Worm (Caenorhabditis elegans) whole organism, mixed stage, embryonic: Measurements from ENCODE around the gene F42A10.9.

ENCODE experiments used
- M03D4.4 ChIP-seq: sonication (generic microtip); optimal IDR thresholded peaks from 2 replicates; lab custom pipeline; 2017; ENCODE audit warnings: mild to moderate bottlenecking, missing genetic modification characterization, missing compliant biosample characterization
- blmp-1 ChIP-seq: fragments of 150-350 bp; optimal IDR thresholded peaks from 2 replicates; lab custom pipeline; 2014; ENCODE audit warnings: missing biosample characterization, missing genetic modification characterization
- ceh-39 ChIP-seq: fragments of 150-350 bp; optimal IDR thresholded peaks from 2 replicates; lab custom pipeline; 2014; ENCODE audit warnings: missing biosample characterization, missing genetic modification characterization
- ceh-83 ChIP-seq: fragments of 200-800 bp; sonication (Bioruptor generic); optimal IDR thresholded peaks from 2 replicates; lab custom pipeline; 2018; ENCODE audit warnings: mild to moderate bottlenecking, missing genetic modification characterization, missing compliant biosample characterization
- ces-1 ChIP-seq: fragments of 150-350 bp; optimal IDR thresholded peaks from 2 replicates; lab custom pipeline; 2014; ENCODE audit warnings: missing biosample characterization, missing genetic modification reagents, missing genetic modification characterization
- cnd-1 ChIP-seq: fragments of 200-800 bp; sonication (Bioruptor generic); optimal IDR thresholded peaks from 2 replicates; lab custom pipeline; 2018; ENCODE audit warnings: mild to moderate bottlenecking, missing genetic modification characterization, missing compliant biosample characterization
- elt-1 ChIP-seq: sonication (generic microtip); optimal IDR thresholded peaks from 2 replicates; lab custom pipeline; 2017; ENCODE audit warnings: missing genetic modification characterization, mild to moderate bottlenecking, missing compliant biosample characterization, antibody characterized with exemption, moderate library complexity, borderline replicate concordance; ENCODE audit not compliant: insufficient read depth
- flh-1 ChIP-seq: fragments of 200-800 bp; sonication (Bioruptor generic); optimal IDR thresholded peaks from 2 replicates; lab custom pipeline; 2018; ENCODE audit warnings: mild to moderate bottlenecking, missing genetic modification characterization, moderate library complexity, missing compliant biosample characterization
- hlh-1 ChIP-seq: fragments of 150-350 bp; optimal IDR thresholded peaks from 2 replicates; lab custom pipeline; 2014; ENCODE audit warnings: missing biosample characterization, missing genetic modification reagents, missing genetic modification characterization
- lin-13 ChIP-seq: fragments of 150-350 bp; optimal IDR thresholded peaks from 2 replicates; lab custom pipeline; 2014; ENCODE audit warnings: missing biosample characterization, missing genetic modification characterization
- lin-32 ChIP-seq: fragments of 200-800 bp; sonication (Bioruptor generic); optimal IDR thresholded peaks from 2 replicates; lab custom pipeline; 2018; ENCODE audit warnings: mild to moderate bottlenecking, missing genetic modification characterization, missing compliant biosample characterization
- lsy-2 ChIP-seq: fragments of 150-350 bp; optimal IDR thresholded peaks from 2 replicates; lab custom pipeline; 2014; ENCODE audit warnings: missing biosample characterization, missing genetic modification characterization
- mab-5 ChIP-seq: fragments of 150-350 bp; optimal IDR thresholded peaks from 2 replicates; lab custom pipeline; 2014; ENCODE audit warnings: missing biosample characterization, missing genetic modification characterization
- mep-1 ChIP-seq: fragments of 150-350 bp; optimal IDR thresholded peaks from 2 replicates; lab custom pipeline; 2017; ENCODE audit warnings: missing biosample characterization, missing genetic modification reagents, missing genetic modification characterization, inconsistent platforms
- mls-2 ChIP-seq: sonication (generic microtip); optimal IDR thresholded peaks from 2 replicates; lab custom pipeline; 2016; ENCODE audit warnings: mild to moderate bottlenecking, missing genetic modification characterization, moderate library complexity, missing compliant biosample characterization
- nhr-12 ChIP-seq: fragments of 150-350 bp; optimal IDR thresholded peaks from 2 replicates; lab custom pipeline; 2014; ENCODE audit warnings: missing biosample characterization, missing genetic modification characterization
- nhr-2 ChIP-seq: fragments of 150-350 bp; optimal IDR thresholded peaks from 2 replicates; lab custom pipeline; 2014; ENCODE audit warnings: missing biosample characterization, missing genetic modification characterization
- nhr-28 ChIP-seq: fragments of 150-350 bp; optimal IDR thresholded peaks from 2 replicates; lab custom pipeline; 2014; ENCODE audit warnings: missing biosample characterization, missing genetic modification characterization
- nhr-76 ChIP-seq: sonication (generic microtip); optimal IDR thresholded peaks from 2 replicates; lab custom pipeline; 2017; ENCODE audit warnings: missing biosample characterization, missing genetic modification characterization
- sem-2 ChIP-seq: fragments of 200-800 bp; sonication (Bioruptor generic); optimal IDR thresholded peaks from 2 replicates; lab custom pipeline; 2018; ENCODE audit warnings: mild to moderate bottlenecking, missing genetic modification characterization, missing compliant biosample characterization
- sptf-1 ChIP-seq: sonication (generic microtip); optimal IDR thresholded peaks from 2 replicates; lab custom pipeline; 2017; ENCODE audit warnings: mild to moderate bottlenecking, missing genetic modification characterization, moderate library complexity, missing compliant biosample characterization
- tbx-8 ChIP-seq: fragments of 200-800 bp; sonication (Bioruptor generic); optimal IDR thresholded peaks from 2 replicates; lab custom pipeline; 2018; ENCODE audit warnings: mild to moderate bottlenecking, missing genetic modification characterization, moderate library complexity, missing compliant biosample characterization
- unc-39 ChIP-seq: fragments of 150-350 bp; optimal IDR thresholded peaks from 2 replicates; lab custom pipeline; 2014; ENCODE audit warnings: missing biosample characterization, missing genetic modification characterization
- unc-62 ChIP-seq: fragments of 150-350 bp; optimal IDR thresholded peaks from 2 replicates; lab custom pipeline; 2014; ENCODE audit warnings: missing biosample characterization, missing genetic modification reagents, missing genetic modification characterization

Gene F42A10.9

DNA sequence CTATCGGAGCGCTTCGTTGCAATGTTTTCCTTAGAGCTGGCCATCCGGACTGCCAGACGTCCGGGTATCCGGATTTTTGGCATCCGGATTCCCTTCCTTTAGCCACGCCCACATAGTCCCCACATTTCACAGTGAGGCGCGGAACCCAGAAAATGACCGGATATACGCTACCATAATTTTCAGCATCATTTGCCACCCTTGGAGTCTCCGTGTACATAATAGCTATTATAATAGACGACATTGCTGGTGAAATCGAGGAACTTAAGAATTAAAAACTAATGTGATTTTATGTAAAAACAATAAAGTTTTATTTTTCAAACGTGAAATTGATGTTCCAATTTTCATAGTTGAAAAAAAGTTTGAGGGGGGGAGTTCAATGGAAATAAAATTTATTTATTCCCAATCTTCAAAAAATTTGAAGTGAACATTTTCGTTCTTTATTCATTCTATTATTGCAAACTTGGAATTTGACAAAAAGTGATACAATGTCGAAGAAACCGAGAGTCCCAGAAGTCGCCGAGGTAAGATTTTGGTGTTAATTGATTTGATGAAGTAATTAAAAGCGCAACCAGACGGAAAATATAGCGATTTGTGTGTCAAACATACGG lies 45.9 kb downstream of the F42A10.9 start:
- no peak for TF ChIP-seq flh-1 (GFP tag; lab: Kevin White, UChicago)
- TF ChIP-seq lin-32 = no peak
- no peak for TF ChIP-seq sem-2 (GFP tag; lab: Kevin White, UChicago)
- TF ChIP-seq cnd-1 (tag; lab: Kevin White, UChicago) = no peak
- no peak for TF ChIP-seq nhr-2 (tag; lab: Kevin White, UChicago)
- TF ChIP-seq unc-39 = no peak
- no peak for TF ChIP-seq ceh-83
- no peak for TF ChIP-seq nhr-12 (tag; lab: Kevin White, UChicago)
- TF ChIP-seq blmp-1 (tag; lab: Kevin White, UChicago) = no peak
- TF ChIP-seq elt-1 = no peak
- no peak for TF ChIP-seq lin-13 (tag; lab: Kevin White, UChicago)
- no peak for TF ChIP-seq nhr-76 (tag; lab: Kevin White, UChicago)
- TF ChIP-seq sptf-1 (tag; lab: Kevin White, UChicago) = no peak
- TF ChIP-seq mep-1 (tag; lab: Kevin White, UChicago) = no peak

DNA sequence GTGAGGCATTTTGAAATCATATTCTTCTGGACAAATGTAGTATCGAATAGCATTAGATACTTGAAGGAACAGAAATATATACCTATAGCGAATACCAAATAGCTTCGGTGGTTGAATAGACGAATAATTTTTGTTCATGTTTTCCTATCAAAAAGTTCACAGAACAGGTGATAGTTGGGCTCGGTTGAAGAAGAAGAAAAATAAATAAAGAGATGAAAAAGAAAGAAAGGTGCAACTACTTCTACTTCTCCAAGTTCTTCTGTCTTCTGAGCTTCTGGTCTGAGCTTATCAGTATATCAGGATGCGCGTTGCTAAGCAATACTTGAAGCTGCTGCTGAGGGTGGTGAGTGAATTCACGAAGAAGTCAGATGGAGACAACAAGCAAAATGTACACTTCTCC lies 49.5 kb downstream of the F42A10.9 start, which contains the start of gene C23G10.10:
C23G10.10 (minus strand) TSS at position 101 of the 400 bp plus-strand sequence.
- no peak for TF ChIP-seq nhr-28 (tag; lab: Kevin White, UChicago)
- TF ChIP-seq mep-1 (tag; lab: Kevin White, UChicago) = no peak
- TF ChIP-seq hlh-1 (tag; lab: Kevin White, UChicago) = no peak
- no peak for TF ChIP-seq flh-1 (GFP tag; lab: Kevin White, UChicago)
- TF ChIP-seq nhr-76 (tag; lab: Kevin White, UChicago) = no peak
- TF ChIP-seq elt-1 = no peak
- no peak for TF ChIP-seq ceh-39 (tag; lab: Kevin White, UChicago)
- no peak for TF ChIP-seq mab-5 (tag; lab: Kevin White, UChicago)
- TF ChIP-seq lsy-2 (tag; lab: Kevin White, UChicago) = no peak
- TF ChIP-seq M03D4.4 = no peak
- no peak for TF ChIP-seq mls-2 (tag; lab: Kevin White, UChicago)
- no peak for TF ChIP-seq sptf-1 (tag; lab: Kevin White, UChicago)
- TF ChIP-seq, all 35 proteins: peak for 0

DNA sequence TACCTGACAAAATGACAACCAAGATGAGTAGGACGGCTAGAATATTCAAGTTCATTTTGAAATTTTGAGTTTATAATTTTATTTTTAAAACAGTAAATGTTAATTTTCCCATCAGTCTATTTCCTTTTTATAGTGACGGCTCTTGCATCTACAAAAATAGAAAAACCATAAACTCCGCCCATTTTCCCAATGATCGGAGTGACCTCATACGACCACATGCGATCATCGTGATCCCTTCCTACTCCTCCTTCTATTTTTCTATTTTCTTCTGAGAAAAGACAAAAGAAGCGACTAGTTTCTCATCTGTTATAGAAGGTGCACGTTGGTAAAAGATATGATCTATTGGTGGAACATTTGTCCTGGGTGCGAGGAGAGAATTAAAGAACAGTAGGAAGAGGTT lies 51.1 kb downstream of the F42A10.9 start, which contains the start of gene C23G10.11:
C23G10.11 (minus strand) TSS at position 101 of the 400 bp plus-strand sequence.
- TF ChIP-seq nhr-76 (tag; lab: Kevin White, UChicago) (no peak), blmp-1 (tag; lab: Kevin White, UChicago) (no peak), flh-1 (GFP tag; lab: Kevin White, UChicago) (no peak), ceh-83 (no peak)

DNA sequence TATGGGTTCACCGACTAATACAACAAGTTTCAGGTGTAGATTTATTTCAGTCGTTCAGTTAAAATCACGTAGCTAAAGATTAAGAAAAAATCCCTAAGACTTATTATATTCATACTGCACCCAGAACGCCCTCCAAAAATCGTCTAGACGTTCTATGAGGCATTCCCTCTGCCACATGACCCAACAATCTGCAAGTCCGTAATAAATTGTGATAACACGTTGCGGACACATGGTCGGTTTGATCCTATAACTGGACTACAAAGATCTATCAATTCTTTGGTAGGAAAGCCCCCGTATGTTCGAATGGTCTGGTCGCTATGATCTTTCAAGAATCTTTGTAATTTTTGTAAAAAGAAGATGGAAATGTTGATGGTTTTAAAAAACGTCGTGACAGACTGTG lies 51.6 kb downstream of the F42A10.9 start:
- TF ChIP-seq nhr-28 (tag; lab: Kevin White, UChicago) = no peak
- no peak for TF ChIP-seq ceh-39 (tag; lab: Kevin White, UChicago)
- no peak for TF ChIP-seq unc-62

DNA sequence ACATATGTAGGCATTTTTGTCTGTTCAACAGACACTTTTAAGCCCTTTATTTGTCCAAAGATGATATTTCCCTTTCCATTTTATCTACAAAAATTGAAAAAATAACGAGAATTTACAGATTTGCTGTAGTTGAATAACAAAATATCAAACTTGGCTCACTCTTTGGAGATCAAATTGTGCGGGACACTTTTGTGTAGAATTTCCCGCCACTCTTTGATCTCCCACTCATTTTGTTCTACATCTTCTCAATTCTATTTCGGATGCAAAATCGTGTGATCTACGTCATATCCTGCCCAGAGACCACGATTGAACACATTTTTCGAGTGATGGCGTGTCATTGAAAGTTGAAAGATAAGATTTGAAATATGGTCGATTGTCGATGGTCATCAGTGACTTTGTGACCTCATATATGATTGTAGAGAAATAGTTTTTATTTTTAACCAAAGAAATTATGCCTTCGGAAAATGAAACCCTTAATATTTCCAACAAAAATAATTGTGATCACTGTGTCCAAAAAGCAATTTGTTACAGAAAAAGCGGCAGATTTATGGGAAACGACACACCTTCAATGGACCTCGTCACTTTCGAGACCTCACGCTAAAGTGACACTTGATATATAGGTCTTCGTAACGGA lies 52.6 kb downstream of the F42A10.9 start, which contains the start of gene hot-4:
hot-4 (plus strand) TSS at position 584 of the 634 bp plus-strand sequence.
- TF ChIP-seq tbx-8 (GFP tag; lab: Kevin White, UChicago) = no peak
- no peak for TF ChIP-seq M03D4.4
- TF ChIP-seq lsy-2 (tag; lab: Kevin White, UChicago) = no peak
- TF ChIP-seq lin-32 = no peak
- no peak for TF ChIP-seq flh-1 (GFP tag; lab: Kevin White, UChicago)
- TF ChIP-seq ces-1 = no peak
- no peak for TF ChIP-seq lin-13 (tag; lab: Kevin White, UChicago)
